Worm (Caenorhabditis elegans): ENCODE results near the gene mrck-1.

- TF ChIP-seq B0019.2 (GFP tag; conservative IDR thresholded peaks at IDR 0.05) (no peak), unc-130 (GFP tag; optimal IDR thresholded peaks at IDR 0.05) (no peak), ztf-26 (tag; optimal IDR thresholded peaks at IDR 0.05) (no peak), ama-1 (optimal IDR thresholded peaks at IDR 0.05) (peak; percentile 64), ama-1 (GFP tag; optimal IDR thresholded peaks at IDR 0.05) (no peak), nhr-27 (tag; optimal IDR thresholded peaks at IDR 0.05) (no peak)
These were observed 42.0 kb downstream of the mrck-1 start for ce11 chrV:6224984-6225617.
